Fruit fly (Drosophila melanogaster): Measurements from ENCODE around the gene CG5149.

The CG5149 gene

DNA sequence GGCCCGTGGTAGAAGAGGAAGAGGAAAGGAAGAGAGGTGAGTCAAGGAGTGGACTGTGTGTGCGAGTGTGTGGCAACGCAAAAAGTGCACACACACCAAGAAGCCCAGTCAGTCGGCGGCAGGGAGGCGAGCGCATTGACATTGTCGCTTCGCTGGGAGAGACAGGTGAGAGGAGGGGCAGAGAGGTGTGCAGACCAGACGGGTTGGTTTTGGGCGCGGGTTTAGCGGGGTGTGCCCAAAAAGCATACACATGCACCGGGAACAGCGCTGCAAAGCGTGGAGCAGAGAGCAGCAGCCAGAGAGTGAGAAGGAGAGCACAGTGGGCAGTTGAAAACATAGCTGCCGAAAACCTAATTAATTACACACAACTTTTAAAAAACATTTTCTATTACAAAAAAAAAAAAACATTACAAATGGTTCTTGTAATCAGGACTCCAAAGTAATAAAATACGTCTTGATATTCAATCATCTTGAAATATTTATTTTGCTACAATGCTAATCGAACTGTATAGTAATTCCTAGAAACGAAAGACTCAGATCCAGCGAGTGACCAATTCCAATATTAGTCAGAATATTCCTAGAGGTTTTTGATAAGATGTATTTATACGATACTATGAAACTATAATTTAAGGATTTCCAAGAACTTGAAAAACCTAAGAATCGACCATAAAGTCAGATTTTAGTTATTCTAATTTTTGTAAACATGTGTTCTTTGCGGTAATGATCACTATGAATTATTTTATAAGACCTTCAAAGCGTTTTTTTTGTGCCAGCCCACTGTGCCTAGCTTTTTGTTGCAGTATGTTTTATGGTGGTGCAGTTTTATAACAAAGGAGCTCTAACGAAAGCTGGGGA lies 34.6 kb upstream of the CG5149 start (continued):
- TF ChIP-seq hb (GFP tag; IDR thresholded peaks at IDR 0.05; ENCODE audit: partially characterized antibody) (no peak), z (GFP tag; IDR thresholded peaks at IDR 0.05) (no peak), CG6254 (GFP tag; optimal IDR thresholded peaks at IDR 0.05) (no peak), CG12155 (GFP tag; optimal IDR thresholded peaks at IDR 0.05) (no peak), gsb (GFP tag; IDR thresholded peaks at IDR 0.05) (0 out of 2 replicates have a peak, but pooled peaks have one; percentile 13), corto (GFP tag; optimal IDR thresholded peaks at IDR 0.05) (no peak), CG7839 (tag; optimal IDR thresholded peaks at IDR 0.05) (no peak), ab (GFP tag; optimal IDR thresholded peaks at IDR 0.05) (no peak), CG17328 (GFP tag; IDR thresholded peaks at IDR 0.05) (no peak), CG30431 (GFP tag; optimal IDR thresholded peaks at IDR 0.05) (peak; percentile 7), fru (optimal IDR thresholded peaks at IDR 0.05) (no peak), nom (GFP tag; optimal IDR thresholded peaks at IDR 0.05) (peak; percentile 40), CG6765 (GFP tag; optimal IDR thresholded peaks at IDR 0.05) (no peak), Atf3 (GFP tag; optimal IDR thresholded peaks at IDR 0.05) (no peak), CG9797 (GFP tag; optimal IDR thresholded peaks at IDR 0.05) (no peak), fd64A (GFP tag; optimal IDR thresholded peaks at IDR 0.05) (no peak), CG30403 (GFP tag; optimal IDR thresholded peaks at IDR 0.05) (no peak), HLHmδ (GFP tag; optimal IDR thresholded peaks at IDR 0.05) (no peak), CG3847 (GFP tag; IDR thresholded peaks at IDR 0.05) (no peak), Max (GFP tag; optimal IDR thresholded peaks at IDR 0.05) (no peak), CG1647 (GFP tag; optimal IDR thresholded peaks at IDR 0.05) (no peak), CG18262 (tag; optimal IDR thresholded peaks at IDR 0.05) (peak; percentile 34), bab2 (GFP tag; optimal IDR thresholded peaks at IDR 0.05) (no peak), nmo (GFP tag; optimal IDR thresholded peaks at IDR 0.05) (peak; percentile 49), Rfx (GFP tag; IDR thresholded peaks at IDR 0.05) (no peak), CG14965 (GFP tag; optimal IDR thresholded peaks at IDR 0.05; ENCODE audit: borderline replicate concordance) (no peak), CG4424 (GFP tag; optimal IDR thresholded peaks at IDR 0.05) (peak; percentile 26), Dad (GFP tag; optimal IDR thresholded peaks at IDR 0.05) (no peak), Deaf1 (tag; optimal IDR thresholded peaks at IDR 0.05) (no peak), scrt (GFP tag; optimal IDR thresholded peaks at IDR 0.05) (no peak), Gsc (GFP tag; IDR thresholded peaks at IDR 0.05) (no peak), Stat92E (GFP tag; optimal IDR thresholded peaks at IDR 0.05) (no peak), CG31365 (tag; optimal IDR thresholded peaks at IDR 0.05) (no peak), CG13287 (GFP tag; IDR thresholded peaks at IDR 0.05; ENCODE audit: partially characterized antibody) (no peak), gsb-n (tag; optimal IDR thresholded peaks at IDR 0.05) (no peak), CG3407 (GFP tag; optimal IDR thresholded peaks at IDR 0.05) (peak; percentile 3), CG42726 (GFP tag; IDR thresholded peaks at IDR 0.05; ENCODE audit: partially characterized antibody) (0 out of 2 replicates have a peak, but pooled peaks have one; percentile 40), CG16813 (GFP tag; IDR thresholded peaks at IDR 0.05; ENCODE audit: partially characterized antibody) (no peak), B-H1 (GFP tag; IDR thresholded peaks at IDR 0.05) (no peak), Side (GFP tag; optimal IDR thresholded peaks at IDR 0.05) (no peak), CG10147 (GFP tag; optimal IDR thresholded peaks at IDR 0.05) (no peak), CG34224 (GFP tag; IDR thresholded peaks at IDR 0.05; ENCODE audit: partially characterized antibody) (no peak), knrl (GFP tag; IDR thresholded peaks at IDR 0.05; ENCODE audit: partially characterized antibody) (no peak), HmgD (GFP tag; optimal IDR thresholded peaks at IDR 0.05) (no peak), CG17361 (GFP tag; IDR thresholded peaks at IDR 0.05) (peak; percentile 66), CG11247 (GFP tag; IDR thresholded peaks at IDR 0.05) (no peak), unpg (GFP tag; optimal IDR thresholded peaks at IDR 0.05) (no peak), CG6791 (GFP tag; IDR thresholded peaks at IDR 0.05; ENCODE audit: partially characterized antibody) (no peak), jing (GFP tag; optimal IDR thresholded peaks at IDR 0.05) (no peak)

Data from whole organism, embryonic.